Worm (Caenorhabditis elegans) whole organism, mixed stage, embryonic: ENCODE data around the gene Y70C5B.2.
"Not testable (repeated sequence)": the region's sequence is repeated elsewhere in the genome, so short reads cannot be mapped to it uniquely, and the experiment has no call there.

Experiments
- M03D4.4 ChIP-seq: sonication (generic microtip); optimal IDR thresholded peaks from 2 replicates; lab custom pipeline; 2017; ENCODE audit warnings: mild to moderate bottlenecking, missing genetic modification characterization, missing compliant biosample characterization
- bed-3 ChIP-seq: fragments of 200-800 bp; sonication (Bioruptor generic); optimal IDR thresholded peaks from 3 replicates; lab custom pipeline; 2018; ENCODE audit warnings: mild to moderate bottlenecking, missing genetic modification characterization, moderate library complexity, missing compliant biosample characterization
- blmp-1 ChIP-seq: fragments of 150-350 bp; optimal IDR thresholded peaks from 2 replicates; lab custom pipeline; 2014; ENCODE audit warnings: missing biosample characterization, missing genetic modification characterization
- ceh-39 ChIP-seq: fragments of 150-350 bp; optimal IDR thresholded peaks from 2 replicates; lab custom pipeline; 2014; ENCODE audit warnings: missing biosample characterization, missing genetic modification characterization
- ceh-43 ChIP-seq: fragments of 200-800 bp; sonication (Bioruptor generic); optimal IDR thresholded peaks from 2 replicates; lab custom pipeline; 2018; ENCODE audit warnings: mild to moderate bottlenecking, missing genetic modification characterization, moderate library complexity, missing compliant biosample characterization
- ceh-83 ChIP-seq: fragments of 200-800 bp; sonication (Bioruptor generic); optimal IDR thresholded peaks from 2 replicates; lab custom pipeline; 2018; ENCODE audit warnings: mild to moderate bottlenecking, missing genetic modification characterization, missing compliant biosample characterization
- ces-1 ChIP-seq: fragments of 150-350 bp; optimal IDR thresholded peaks from 2 replicates; lab custom pipeline; 2014; ENCODE audit warnings: missing biosample characterization, missing genetic modification reagents, missing genetic modification characterization
- cnd-1 ChIP-seq: fragments of 200-800 bp; sonication (Bioruptor generic); optimal IDR thresholded peaks from 2 replicates; lab custom pipeline; 2018; ENCODE audit warnings: mild to moderate bottlenecking, missing genetic modification characterization, missing compliant biosample characterization
- drap-1 ChIP-seq: fragments of 200-800 bp; sonication (Bioruptor generic); optimal IDR thresholded peaks from 3 replicates; lab custom pipeline; 2018; ENCODE audit warnings: mild to moderate bottlenecking, missing genetic modification characterization, missing compliant biosample characterization
- elt-1 ChIP-seq: sonication (generic microtip); optimal IDR thresholded peaks from 2 replicates; lab custom pipeline; 2017; ENCODE audit warnings: missing genetic modification characterization, mild to moderate bottlenecking, missing compliant biosample characterization, antibody characterized with exemption, moderate library complexity, borderline replicate concordance; ENCODE audit not compliant: insufficient read depth
- elt-3 ChIP-seq: fragments of 150-350 bp; optimal IDR thresholded peaks from 2 replicates; lab custom pipeline; 2014; ENCODE audit warnings: missing biosample characterization, missing genetic modification characterization
- flh-1 ChIP-seq: fragments of 200-800 bp; sonication (Bioruptor generic); optimal IDR thresholded peaks from 2 replicates; lab custom pipeline; 2018; ENCODE audit warnings: mild to moderate bottlenecking, missing genetic modification characterization, moderate library complexity, missing compliant biosample characterization
- ham-2 ChIP-seq: fragments of 200-800 bp; sonication (Bioruptor generic); optimal IDR thresholded peaks from 2 replicates; lab custom pipeline; 2018; ENCODE audit warnings: mild to moderate bottlenecking, missing genetic modification characterization, missing compliant biosample characterization
- hlh-1 ChIP-seq: fragments of 150-350 bp; optimal IDR thresholded peaks from 2 replicates; lab custom pipeline; 2014; ENCODE audit warnings: missing biosample characterization, missing genetic modification reagents, missing genetic modification characterization
- lin-13 ChIP-seq: fragments of 150-350 bp; optimal IDR thresholded peaks from 2 replicates; lab custom pipeline; 2014; ENCODE audit warnings: missing biosample characterization, missing genetic modification characterization
- lin-32 ChIP-seq: fragments of 200-800 bp; sonication (Bioruptor generic); optimal IDR thresholded peaks from 2 replicates; lab custom pipeline; 2018; ENCODE audit warnings: mild to moderate bottlenecking, missing genetic modification characterization, missing compliant biosample characterization
- lsy-2 ChIP-seq: fragments of 150-350 bp; optimal IDR thresholded peaks from 2 replicates; lab custom pipeline; 2014; ENCODE audit warnings: missing biosample characterization, missing genetic modification characterization
- mab-5 ChIP-seq: fragments of 150-350 bp; optimal IDR thresholded peaks from 2 replicates; lab custom pipeline; 2014; ENCODE audit warnings: missing biosample characterization, missing genetic modification characterization
- mep-1 ChIP-seq: fragments of 150-350 bp; optimal IDR thresholded peaks from 2 replicates; lab custom pipeline; 2017; ENCODE audit warnings: missing biosample characterization, missing genetic modification reagents, missing genetic modification characterization, inconsistent platforms
- mls-2 ChIP-seq: sonication (generic microtip); optimal IDR thresholded peaks from 2 replicates; lab custom pipeline; 2016; ENCODE audit warnings: mild to moderate bottlenecking, missing genetic modification characterization, moderate library complexity, missing compliant biosample characterization
- nhr-12 ChIP-seq: fragments of 150-350 bp; optimal IDR thresholded peaks from 2 replicates; lab custom pipeline; 2014; ENCODE audit warnings: missing biosample characterization, missing genetic modification characterization
- nhr-237 ChIP-seq: fragments of 150-350 bp; optimal IDR thresholded peaks from 2 replicates; lab custom pipeline; 2014; ENCODE audit warnings: missing biosample characterization, missing genetic modification characterization
- nhr-76 ChIP-seq: sonication (generic microtip); optimal IDR thresholded peaks from 2 replicates; lab custom pipeline; 2017; ENCODE audit warnings: missing biosample characterization, missing genetic modification characterization
- sem-2 ChIP-seq: fragments of 200-800 bp; sonication (Bioruptor generic); optimal IDR thresholded peaks from 2 replicates; lab custom pipeline; 2018; ENCODE audit warnings: mild to moderate bottlenecking, missing genetic modification characterization, missing compliant biosample characterization
- tbx-8 ChIP-seq: fragments of 200-800 bp; sonication (Bioruptor generic); optimal IDR thresholded peaks from 2 replicates; lab custom pipeline; 2018; ENCODE audit warnings: mild to moderate bottlenecking, missing genetic modification characterization, moderate library complexity, missing compliant biosample characterization
- unc-120 ChIP-seq: sonication (generic microtip); optimal IDR thresholded peaks from 2 replicates; lab custom pipeline; 2017; ENCODE audit warnings: missing genetic modification characterization, missing compliant biosample characterization; ENCODE audit not compliant: poor library complexity, severe bottlenecking
- unc-39 ChIP-seq: fragments of 150-350 bp; optimal IDR thresholded peaks from 2 replicates; lab custom pipeline; 2014; ENCODE audit warnings: missing biosample characterization, missing genetic modification characterization
- unc-62 ChIP-seq: fragments of 150-350 bp; optimal IDR thresholded peaks from 2 replicates; lab custom pipeline; 2014; ENCODE audit warnings: missing biosample characterization, missing genetic modification reagents, missing genetic modification characterization
- ztf-11 ChIP-seq: fragments of 150-350 bp; optimal IDR thresholded peaks from 2 replicates; lab custom pipeline; 2014; ENCODE audit warnings: missing biosample characterization, missing genetic modification characterization

The Y70C5B.2 gene

DNA sequence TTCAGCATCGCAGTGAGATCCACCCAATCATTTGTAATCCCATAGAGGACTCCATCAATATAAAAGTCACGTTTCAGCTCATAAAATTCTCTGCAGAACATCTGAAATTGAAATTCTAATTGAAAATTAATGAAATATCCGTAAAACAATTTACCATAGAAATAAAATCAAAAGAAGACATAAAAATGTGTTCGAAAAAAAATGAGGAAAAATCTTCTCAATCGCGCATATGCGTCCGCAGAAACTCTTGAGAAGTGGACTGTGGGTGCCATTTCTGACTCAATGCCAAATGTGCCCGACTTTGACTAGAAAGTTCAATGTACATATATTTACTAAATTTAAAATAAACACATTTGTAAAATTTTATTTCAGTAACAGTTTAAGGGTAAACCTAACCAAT, 7.8 kb upstream of the Y70C5B.2 start, which contains the start of gene F14F8.9:
Gene F14F8.9, minus strand, starts transcription at position 101 of the 400 bp plus-strand sequence.
- no peak for TF ChIP-seq ztf-11 (tag; lab: Kevin White, UChicago)
- no peak for TF ChIP-seq sem-2 (GFP tag; lab: Kevin White, UChicago)
- no peak for TF ChIP-seq unc-62 (GFP tag; lab: Kevin White, UChicago)
- TF ChIP-seq ceh-43 (GFP tag; lab: Kevin White, UChicago) = no peak
- TF ChIP-seq nhr-237 (tag; lab: Kevin White, UChicago) = no peak
- no peak for TF ChIP-seq lin-32 (GFP tag; lab: Kevin White, UChicago)
- no peak for TF ChIP-seq bed-3 (GFP tag; lab: Kevin White, UChicago)
- no peak for TF ChIP-seq nhr-12
- no peak for TF ChIP-seq tbx-8 (GFP tag; lab: Kevin White, UChicago)
- no peak for TF ChIP-seq blmp-1 (tag; lab: Kevin White, UChicago)
- no peak for TF ChIP-seq elt-1 (tag; lab: Kevin White, UChicago)
- TF ChIP-seq M03D4.4 = no peak
- no peak for TF ChIP-seq mab-5 (tag; lab: Kevin White, UChicago)
- no peak for TF ChIP-seq lsy-2 (tag; lab: Kevin White, UChicago)
- TF ChIP-seq cnd-1 (tag; lab: Kevin White, UChicago) = no peak
- TF ChIP-seq elt-3 (tag; lab: Kevin White, UChicago) = no peak
- TF ChIP-seq unc-39 = no peak
- no peak for TF ChIP-seq ham-2 (GFP tag; lab: Kevin White, UChicago)
- TF ChIP-seq ceh-83 (GFP tag; lab: Kevin White, UChicago) = no peak
- no peak for TF ChIP-seq nhr-76 (tag; lab: Kevin White, UChicago)

DNA sequence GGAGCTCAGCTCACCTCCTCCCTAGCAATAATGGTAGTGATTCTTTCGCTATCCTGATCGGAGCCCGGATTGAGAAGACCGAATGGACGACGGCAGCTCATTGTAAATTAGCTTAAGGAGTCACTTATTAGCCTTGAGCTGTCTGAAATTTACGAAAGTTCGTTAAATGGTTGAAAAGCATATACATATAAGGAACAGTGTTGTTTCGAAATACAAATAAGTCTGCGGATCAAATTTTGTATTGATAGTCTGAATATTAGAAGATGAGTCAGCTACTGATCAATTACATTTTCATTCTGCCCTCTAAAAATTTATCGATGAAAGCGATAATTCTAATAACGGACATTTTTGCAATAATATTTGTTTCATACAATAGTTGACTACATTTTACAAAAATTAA, 5.9 kb upstream of the Y70C5B.2 start, which contains the start of gene F14F8.14:
Gene F14F8.14, minus strand, starts transcription at position 101 of the 400 bp plus-strand sequence.
- TF ChIP-seq mls-2 (tag; lab: Kevin White, UChicago) (no peak), nhr-76 (tag; lab: Kevin White, UChicago) (no peak), ceh-83 (GFP tag; lab: Kevin White, UChicago) (no peak), cnd-1 (tag; lab: Kevin White, UChicago) (no peak), lsy-2 (tag; lab: Kevin White, UChicago) (no peak), ces-1 (no peak), tbx-8 (GFP tag; lab: Kevin White, UChicago) (no peak), ham-2 (GFP tag; lab: Kevin White, UChicago) (no peak), mep-1 (tag; lab: Kevin White, UChicago) (no peak), elt-1 (tag; lab: Kevin White, UChicago) (no peak), ceh-43 (GFP tag; lab: Kevin White, UChicago) (no peak), elt-3 (tag; lab: Kevin White, UChicago) (no peak)
- TF ChIP-seq, all 35 proteins: peak for 0

DNA sequence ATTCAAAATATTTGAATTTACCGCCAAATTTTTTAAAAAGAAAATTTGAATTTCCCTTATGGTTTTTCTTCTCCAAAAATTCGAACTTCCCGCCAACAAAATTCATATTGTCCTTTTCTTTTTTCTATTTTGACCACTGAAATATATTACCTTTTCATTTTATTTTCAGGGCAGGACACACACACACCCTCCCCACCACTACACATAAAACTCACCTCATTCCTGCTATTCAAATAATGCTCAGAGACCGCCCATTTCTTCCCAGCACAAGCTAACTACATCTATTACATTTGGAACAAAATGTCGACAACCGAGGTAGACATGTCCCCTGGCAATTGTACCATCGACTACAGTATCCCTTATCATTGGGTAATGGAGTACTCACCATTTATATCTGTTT, 6.5 kb downstream of the Y70C5B.2 start, which contains the start of gene W06G6.15:
Gene W06G6.15, plus strand, starts transcription at position 301 of the 400 bp plus-strand sequence.
- not testable (repeated sequence) for TF ChIP-seq lin-13 (tag; lab: Kevin White, UChicago); mep-1 (tag; lab: Kevin White, UChicago); sem-2 (GFP tag; lab: Kevin White, UChicago)
- TF ChIP-seq, all 35 proteins: peak for 0; not testable (repeated sequence) for 35

DNA sequence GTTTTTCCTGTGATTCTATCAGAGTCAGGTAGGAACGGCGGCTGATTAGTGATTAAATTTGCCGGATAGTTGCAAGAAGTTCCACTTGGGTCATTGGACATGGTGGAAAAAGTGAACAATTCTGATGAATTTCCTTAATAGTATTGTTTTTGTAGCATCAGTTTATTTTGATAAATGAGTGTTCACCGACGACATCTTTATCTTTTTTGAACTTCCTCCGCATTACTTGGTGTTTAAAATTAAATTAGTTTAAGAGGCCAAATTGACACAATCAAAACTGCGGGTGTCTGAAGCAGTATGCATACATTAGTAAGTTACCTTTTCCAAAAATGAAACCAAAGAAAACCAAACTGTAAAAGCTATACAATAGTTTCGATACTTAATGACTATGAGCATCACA, 11.5 kb downstream of the Y70C5B.2 start, which contains the start of gene W06G6.11:
Gene W06G6.11, minus strand, starts transcription at position 101 of the 400 bp plus-strand sequence.
- not testable (repeated sequence) for TF ChIP-seq tbx-8 (GFP tag; lab: Kevin White, UChicago); M03D4.4; mep-1 (tag; lab: Kevin White, UChicago)

DNA sequence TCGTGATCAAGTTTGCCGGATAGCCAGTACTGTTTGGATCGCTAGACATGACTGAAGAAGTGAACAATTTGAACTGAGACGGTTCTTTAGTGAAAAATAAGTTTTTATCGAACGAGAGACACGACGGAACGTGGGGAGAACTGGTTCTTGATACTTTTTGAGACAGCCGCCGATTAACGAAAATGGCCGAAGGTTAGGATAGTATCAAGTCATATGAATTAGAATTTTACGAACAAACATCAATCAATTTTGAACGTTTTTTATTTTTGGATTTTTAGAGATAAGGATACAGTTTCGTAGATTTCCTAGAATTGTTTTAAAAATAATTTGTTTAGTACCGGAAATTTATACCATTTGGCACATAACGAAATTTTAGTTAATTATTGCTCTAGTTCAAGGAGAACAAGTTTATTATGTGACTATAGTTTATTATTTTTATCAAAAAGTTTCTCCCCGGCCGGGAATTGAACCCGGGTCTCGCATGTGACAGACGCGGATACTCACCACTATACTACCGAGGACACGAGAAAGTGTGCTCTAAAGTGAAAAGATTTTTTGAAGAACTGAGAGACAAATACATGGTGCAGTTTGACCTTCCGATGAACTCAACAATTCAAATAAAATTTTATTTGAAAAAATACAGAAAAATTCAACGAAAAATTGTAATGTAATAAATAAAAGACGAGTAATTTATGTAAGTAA, 12.2 kb downstream of the Y70C5B.2 start, which contains the start of gene W06G6.20:
Gene W06G6.20, minus strand, starts transcription at position 51 of the 702 bp plus-strand sequence.
- TF ChIP-seq drap-1 (GFP tag; lab: Kevin White, UChicago) (no peak), tbx-8 (GFP tag; lab: Kevin White, UChicago) (no peak), hlh-1 (tag; lab: Kevin White, UChicago) (no peak), blmp-1 (tag; lab: Kevin White, UChicago) (no peak), ces-1 (no peak), flh-1 (GFP tag; lab: Kevin White, UChicago) (no peak), ztf-11 (tag; lab: Kevin White, UChicago) (no peak), mls-2 (tag; lab: Kevin White, UChicago) (no peak), cnd-1 (tag; lab: Kevin White, UChicago) (no peak), unc-120 (tag; lab: Kevin White, UChicago) (no peak), lin-13 (tag; lab: Kevin White, UChicago) (no peak), ceh-39 (tag; lab: Kevin White, UChicago) (no peak), bed-3 (GFP tag; lab: Kevin White, UChicago) (no peak)
